Worm (Caenorhabditis elegans) whole organism, early embryonic: ENCODE data around the gene lron-10.

ENCODE experiments used
- B0310.2 ChIP-seq: sonication (generic microtip); optimal IDR thresholded peaks from 2 replicates; lab custom pipeline; 2016; ENCODE audit warnings: mild to moderate bottlenecking, missing genetic modification characterization, missing compliant biosample characterization
- F13C5.2 ChIP-seq: sonication (generic microtip); optimal IDR thresholded peaks from 2 replicates; lab custom pipeline; 2017; ENCODE audit warnings: mild to moderate bottlenecking, missing genetic modification characterization, inconsistent platforms, missing compliant biosample characterization
- aly-1 ChIP-seq: sonication (generic microtip); optimal IDR thresholded peaks from 2 replicates; lab custom pipeline; 2016; ENCODE audit warnings: missing genetic modification characterization, missing compliant biosample characterization
- ama-1 ChIP-seq: fragments of 150-350 bp; optimal IDR thresholded peaks from 2 replicates; lab custom pipeline; 2014
- ceh-13 ChIP-seq: fragments of 200-800 bp; sonication (Bioruptor generic); optimal IDR thresholded peaks from 2 replicates; lab custom pipeline; 2018; ENCODE audit warnings: mild to moderate bottlenecking, missing genetic modification characterization, missing compliant biosample characterization
- ceh-36 ChIP-seq: sonication (generic microtip); optimal IDR thresholded peaks from 2 replicates; lab custom pipeline; 2016; ENCODE audit warnings: missing genetic modification characterization, inconsistent platforms, missing compliant biosample characterization
- ets-7 ChIP-seq: sonication (generic microtip); optimal IDR thresholded peaks from 2 replicates; lab custom pipeline; 2016; ENCODE audit warnings: missing genotype, missing genetic modification characterization, missing compliant biosample characterization
- flt-1 ChIP-seq: fragments of 200-800 bp; sonication (Bioruptor generic); IDR thresholded peaks from 2 replicates; pipeline ENCODE4 v1.3.6; 2022; ENCODE audit warnings: missing genetic modification characterization, missing compliant biosample characterization
- hmbx-1 ChIP-seq: sonication (generic microtip); optimal IDR thresholded peaks from 2 replicates; lab custom pipeline; 2016; ENCODE audit warnings: mild to moderate bottlenecking, missing genetic modification characterization, missing compliant biosample characterization
- hmg-4 ChIP-seq: fragments of 200-800 bp; sonication (Bioruptor generic); optimal IDR thresholded peaks from 2 replicates; lab custom pipeline; 2018; ENCODE audit warnings: mild to moderate bottlenecking, missing genetic modification characterization, missing compliant biosample characterization
- hnd-1 ChIP-seq: sonication (generic microtip); optimal IDR thresholded peaks from 2 replicates; lab custom pipeline; 2016; ENCODE audit warnings: missing genetic modification characterization, missing compliant biosample characterization
- pes-1 ChIP-seq: fragments of 200-800 bp; sonication (Bioruptor generic); IDR thresholded peaks from 2 replicates; pipeline ENCODE4 v1.3.6; 2022; ENCODE audit warnings: missing genetic modification reagents, missing genetic modification characterization, missing compliant biosample characterization
- scrt-1 ChIP-seq: fragments of 200-800 bp; sonication (Bioruptor generic); IDR thresholded peaks from 2 replicates; pipeline ENCODE4 v1.3.6; 2022; ENCODE audit warnings: missing genetic modification characterization, missing compliant biosample characterization
- sea-1 ChIP-seq: fragments of 200-800 bp; sonication (Bioruptor generic); conservative IDR thresholded peaks from 2 replicates; pipeline ENCODE4 v1.3.6; 2022; ENCODE audit warnings: missing genetic modification characterization, missing compliant biosample characterization
- tbx-11 ChIP-seq: fragments of 200-800 bp; sonication (Bioruptor generic); IDR thresholded peaks from 2 replicates; pipeline ENCODE4 v1.3.6; 2022; ENCODE audit warnings: missing genetic modification characterization, missing compliant biosample characterization
- tbx-37 ChIP-seq: fragments of 200-800 bp; sonication (Bioruptor generic); conservative IDR thresholded peaks from 2 replicates; pipeline ENCODE4 v1.3.6; 2022; ENCODE audit warnings: missing genetic modification reagents, missing genetic modification characterization, missing compliant biosample characterization
- tra-4 ChIP-seq: sonication (generic microtip); optimal IDR thresholded peaks from 2 replicates; lab custom pipeline; 2017; ENCODE audit warnings: missing genetic modification characterization, missing compliant biosample characterization

The lron-10 gene

DNA sequence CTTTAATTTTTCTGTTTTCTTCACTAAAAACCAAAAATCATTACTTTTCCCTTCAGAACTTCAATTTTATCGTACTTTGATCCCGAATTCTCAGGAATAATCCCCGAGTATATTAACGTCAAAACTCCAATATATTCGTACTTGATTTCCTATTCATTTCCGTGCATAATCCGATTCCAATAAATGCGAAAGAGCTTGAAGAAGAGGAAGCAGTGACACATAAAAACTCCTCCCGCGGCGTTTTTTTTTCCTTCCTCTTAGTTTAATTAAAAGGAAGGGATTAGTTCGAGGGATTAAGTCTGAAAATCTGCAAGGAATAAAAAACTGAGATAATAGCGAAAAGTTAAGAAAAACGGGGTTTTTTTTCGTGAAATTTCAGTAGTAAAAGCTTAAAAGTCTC is 20.3 kb downstream of the lron-10 start:
- TF ChIP-seq ceh-36 (peak; percentile 59), ama-1 (no peak)

DNA sequence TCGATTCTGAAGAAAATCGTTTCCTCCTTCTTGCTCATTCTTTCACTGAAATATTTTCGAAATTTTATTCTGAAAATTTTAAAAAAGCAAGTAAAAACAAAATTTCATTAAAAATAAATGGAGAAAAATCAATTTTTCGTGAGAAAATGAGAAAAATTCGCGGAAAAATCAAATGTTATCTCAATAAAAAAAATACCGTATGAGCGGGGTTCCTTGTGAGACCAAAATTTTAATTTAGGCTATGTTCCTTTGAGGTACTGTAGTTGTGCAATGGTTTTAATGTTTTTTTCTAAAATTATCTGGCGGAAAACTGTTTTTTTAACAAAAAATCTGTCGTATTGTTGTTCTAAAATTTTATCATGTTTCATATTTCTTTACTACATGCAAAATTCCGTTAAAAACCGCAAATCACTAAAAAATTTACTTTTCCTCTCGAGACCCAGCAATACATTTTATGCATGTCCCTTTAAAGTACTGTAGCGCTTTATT is 21.0 kb downstream of the lron-10 start, which contains the start of gene epg-6:
epg-6 (minus strand) TSS at position 51 of the 489 bp plus-strand sequence.
- TF ChIP-seq hmbx-1 (tag; lab: Kevin White, UChicago) (no peak), scrt-1 (GFP tag; lab: Robert Waterston, UW) (no peak), aly-1 (tag; lab: Kevin White, UChicago) (no peak), hmg-4 (no peak), pes-1 (no peak), tbx-37 (GFP tag; lab: Robert Waterston, UW) (no peak), sea-1 (no peak), B0310.2 (tag; lab: Kevin White, UChicago) (no peak), F13C5.2 (tag; lab: Kevin White, UChicago) (no peak), ceh-13 (GFP tag; lab: Kevin White, UChicago) (no peak), hnd-1 (no peak), ceh-36 (no peak), tra-4 (no peak)

DNA sequence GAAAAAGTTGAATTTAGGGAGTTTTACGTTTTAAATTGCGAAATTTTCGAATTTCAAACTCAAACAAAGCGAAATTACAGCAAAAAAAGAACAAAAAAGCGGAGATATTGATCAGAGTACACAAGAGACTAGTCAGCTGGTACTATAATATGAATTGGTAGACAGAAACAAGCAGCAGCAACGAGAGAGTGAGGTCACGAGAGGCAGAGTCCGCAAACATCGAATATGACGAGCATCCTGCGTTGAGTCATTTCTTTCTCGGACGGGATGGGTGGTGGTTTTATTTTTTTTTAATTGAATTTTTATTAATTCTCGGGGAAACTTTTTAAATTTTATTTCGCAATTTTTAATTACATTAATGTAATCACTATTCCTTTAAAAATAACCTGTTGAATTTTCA is 21.5 kb downstream of the lron-10 start:
- TF ChIP-seq B0310.2 (tag; lab: Kevin White, UChicago) (no peak), F13C5.2 (tag; lab: Kevin White, UChicago) (peak; percentile 58)

DNA sequence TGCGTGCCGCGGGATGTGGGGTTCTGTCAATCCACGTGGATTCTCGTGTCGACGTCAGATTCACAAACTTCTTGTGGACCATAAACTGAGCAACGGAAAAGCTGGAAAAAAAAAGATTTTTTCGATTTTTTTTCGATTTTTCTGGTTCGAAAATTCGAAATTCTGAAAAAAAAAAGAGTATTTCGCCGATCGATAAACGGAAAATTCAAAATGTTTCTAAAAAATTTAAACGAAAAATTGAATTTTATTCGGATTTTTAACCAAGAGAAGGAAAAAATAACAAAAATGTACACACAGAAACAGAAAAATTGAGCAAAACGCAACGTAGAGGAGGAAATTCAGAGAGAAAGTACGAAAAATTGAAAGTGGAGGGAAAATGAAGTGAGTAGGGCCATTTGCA is 24.8 kb downstream of the lron-10 start, which contains the start of gene Y39A1A.3:
Y39A1A.3 (minus strand) TSS at position 101 of the 400 bp plus-strand sequence.
- TF ChIP-seq hmg-4 (no peak), tra-4 (no peak), pes-1 (no peak), ets-7 (tag; lab: Kevin White, UChicago) (no peak), aly-1 (tag; lab: Kevin White, UChicago) (no peak), B0310.2 (tag; lab: Kevin White, UChicago) (no peak), ama-1 (no peak), hnd-1 (no peak), scrt-1 (GFP tag; lab: Robert Waterston, UW) (no peak), hmbx-1 (tag; lab: Kevin White, UChicago) (no peak), ceh-36 (no peak), tbx-37 (GFP tag; lab: Robert Waterston, UW) (no peak)

DNA sequence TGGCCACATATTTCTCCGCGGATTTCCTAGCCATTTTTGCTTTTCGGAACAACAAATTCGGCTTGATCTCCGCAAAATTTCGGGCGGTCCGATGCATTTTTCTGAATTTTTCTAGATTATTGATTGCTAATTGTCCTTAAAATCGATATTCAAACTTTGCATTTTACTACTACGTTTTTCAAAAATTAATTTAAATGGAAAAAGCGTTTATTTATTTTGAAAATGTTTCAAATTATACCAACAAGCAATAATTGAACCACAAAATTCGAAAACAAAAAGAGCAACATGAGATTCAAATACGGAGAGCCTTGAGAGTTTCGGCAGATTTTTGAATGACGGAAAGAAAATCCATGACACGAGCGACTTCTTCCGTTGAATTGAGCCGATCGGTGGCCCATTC is 26.1 kb downstream of the lron-10 start, which contains the start of gene Y45F3A.9:
Y45F3A.9 (minus strand) TSS at position 101 of the 400 bp plus-strand sequence.
- TF ChIP-seq tra-4 (no peak), B0310.2 (tag; lab: Kevin White, UChicago) (no peak), F13C5.2 (tag; lab: Kevin White, UChicago) (no peak), aly-1 (tag; lab: Kevin White, UChicago) (no peak), hmg-4 (no peak), pes-1 (no peak), hnd-1 (no peak), sea-1 (no peak), tbx-37 (GFP tag; lab: Robert Waterston, UW) (no peak), ceh-13 (GFP tag; lab: Kevin White, UChicago) (no peak), ceh-36 (no peak), hmbx-1 (tag; lab: Kevin White, UChicago) (no peak), tbx-11 (GFP tag; lab: Robert Waterston, UW) (no peak), scrt-1 (GFP tag; lab: Robert Waterston, UW) (no peak), ets-7 (tag; lab: Kevin White, UChicago) (no peak), flt-1 (no peak), ama-1 (no peak)

DNA sequence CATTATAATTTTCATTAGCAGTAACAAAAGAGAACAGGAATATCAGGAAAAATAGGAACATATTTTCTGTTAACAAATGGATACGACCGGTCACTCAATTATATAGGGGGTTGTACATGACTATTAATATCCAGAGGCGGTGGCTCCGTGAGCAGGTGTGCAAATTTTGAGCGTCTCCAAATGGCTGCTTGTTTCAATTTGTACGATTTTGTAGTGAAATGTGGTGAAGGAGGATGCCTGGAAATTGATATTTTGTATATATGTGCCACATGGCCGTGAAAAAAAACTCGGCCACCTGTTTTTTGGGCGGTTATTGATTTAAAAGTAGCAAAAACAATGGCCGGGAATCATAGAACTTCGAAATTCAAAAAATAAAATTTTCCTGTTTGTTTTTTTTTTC is 28.4 kb downstream of the lron-10 start, which contains the start of gene Y45F3A.8:
Y45F3A.8 (minus strand) TSS at position 101 of the 400 bp plus-strand sequence.
- TF ChIP-seq hmg-4 (no peak), pes-1 (no peak), B0310.2 (tag; lab: Kevin White, UChicago) (no peak), ets-7 (tag; lab: Kevin White, UChicago) (no peak), ceh-13 (GFP tag; lab: Kevin White, UChicago) (no peak)

DNA sequence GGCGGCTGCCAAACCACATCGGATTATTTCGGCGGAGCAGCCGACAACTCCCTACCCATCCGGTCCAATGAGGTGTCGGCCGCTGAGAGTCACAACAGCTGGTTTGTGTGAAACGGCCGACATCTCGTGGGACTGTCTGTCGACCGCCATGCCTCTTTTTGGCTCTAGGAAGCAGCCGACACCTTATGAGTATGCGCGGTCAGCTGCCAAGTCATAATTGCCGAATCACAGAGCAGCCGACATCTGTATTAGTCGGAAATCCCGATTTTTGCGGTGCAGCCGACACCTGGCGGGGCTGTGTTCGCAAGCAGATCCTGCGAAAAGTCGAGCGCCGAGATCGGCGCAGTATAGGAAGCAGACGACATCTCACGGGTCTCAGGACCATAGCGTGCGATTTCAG is 29.1 kb downstream of the lron-10 start:
- TF ChIP-seq tbx-11 (GFP tag; lab: Robert Waterston, UW) (no peak), ets-7 (tag; lab: Kevin White, UChicago) (no peak), pes-1 (no peak), scrt-1 (GFP tag; lab: Robert Waterston, UW) (no peak), ceh-36 (no peak), hnd-1 (no peak), flt-1 (no peak), F13C5.2 (tag; lab: Kevin White, UChicago) (no peak), B0310.2 (tag; lab: Kevin White, UChicago) (no peak)

DNA sequence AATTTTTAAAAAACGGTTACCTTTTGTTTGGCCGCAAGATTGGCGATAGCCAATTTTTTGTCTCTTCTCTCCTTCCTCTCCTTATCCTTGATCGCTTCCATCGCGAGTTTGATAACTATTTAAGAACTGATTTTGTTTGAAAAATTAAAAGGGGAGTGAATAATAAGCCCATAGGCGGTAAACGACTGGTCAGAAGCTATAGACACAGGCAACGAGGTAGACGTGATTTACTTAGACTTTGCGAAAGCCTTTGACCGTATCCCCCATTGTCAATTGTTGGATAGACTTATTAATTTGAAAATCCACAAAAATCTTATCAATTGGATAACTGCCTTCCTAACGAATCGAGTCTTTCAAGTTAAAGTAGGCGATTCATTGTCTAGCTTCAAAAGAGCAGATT is 34.9 kb downstream of the lron-10 start, which contains the start of gene Y45F3A.5:
Y45F3A.5 (minus strand) TSS at position 101 of the 400 bp plus-strand sequence.
- TF ChIP-seq pes-1 (no peak), ceh-13 (GFP tag; lab: Kevin White, UChicago) (no peak), ceh-36 (no peak), scrt-1 (GFP tag; lab: Robert Waterston, UW) (no peak), hmg-4 (no peak), F13C5.2 (tag; lab: Kevin White, UChicago) (no peak), sea-1 (no peak), hnd-1 (no peak), tra-4 (no peak), hmbx-1 (tag; lab: Kevin White, UChicago) (no peak), flt-1 (no peak), ets-7 (tag; lab: Kevin White, UChicago) (no peak), tbx-11 (GFP tag; lab: Robert Waterston, UW) (no peak), B0310.2 (tag; lab: Kevin White, UChicago) (no peak), tbx-37 (GFP tag; lab: Robert Waterston, UW) (no peak)
